Fruit fly (Drosophila melanogaster): Measurements from ENCODE around the gene pira.

DNA sequence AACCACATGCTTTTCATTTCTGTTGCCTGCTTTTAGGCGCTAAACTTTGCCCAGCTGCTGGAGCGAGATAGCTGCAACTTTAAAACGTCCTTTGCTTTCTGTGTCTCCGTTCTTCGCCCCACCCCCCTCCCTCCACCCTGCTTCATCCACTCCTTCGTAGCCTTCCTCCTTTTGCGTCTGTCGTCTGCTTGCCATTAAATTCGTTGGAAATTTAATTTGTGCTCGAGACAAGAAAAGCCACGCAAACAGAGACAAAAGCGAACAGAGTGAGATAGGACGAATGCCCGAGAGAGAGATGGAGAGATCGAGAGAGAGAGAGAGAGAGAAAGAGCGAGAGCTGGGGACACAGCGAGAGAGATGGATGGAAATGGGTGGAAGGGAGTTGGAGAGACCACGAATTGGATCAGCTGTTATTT lies 43.5 kb downstream of the pira start:
- no peak for TF ChIP-seq lov (optimal IDR thresholded peaks at IDR 0.05)
- no peak for TF ChIP-seq lov (GFP tag; IDR thresholded peaks at IDR 0.05)
- no peak for TF ChIP-seq CG12219 (GFP tag; optimal IDR thresholded peaks at IDR 0.05)
- TF ChIP-seq Hmx (GFP tag; optimal IDR thresholded peaks at IDR 0.05): no peak
- no peak for TF ChIP-seq Scr (GFP tag; IDR thresholded peaks at IDR 0.05; ENCODE audit: partially characterized antibody)
- no peak for TF ChIP-seq yki (optimal IDR thresholded peaks at IDR 0.05)
- no peak for TF ChIP-seq nmo (GFP tag; optimal IDR thresholded peaks at IDR 0.05)
- no peak for TF ChIP-seq br (optimal IDR thresholded peaks at IDR 0.05)
- no peak for TF ChIP-seq CG14710 (tag; optimal IDR thresholded peaks at IDR 0.05)
- TF ChIP-seq stwl (tag; optimal IDR thresholded peaks at IDR 0.05): no peak
- no peak for TF ChIP-seq CG33557 (GFP tag; optimal IDR thresholded peaks at IDR 0.05)
- no peak for TF ChIP-seq CG3995 (GFP tag; optimal IDR thresholded peaks at IDR 0.05)

All from whole organism, embryonic.